Fruit fly (Drosophila melanogaster): Measurements from ENCODE around the gene Sirup.

Gene Sirup

DNA sequence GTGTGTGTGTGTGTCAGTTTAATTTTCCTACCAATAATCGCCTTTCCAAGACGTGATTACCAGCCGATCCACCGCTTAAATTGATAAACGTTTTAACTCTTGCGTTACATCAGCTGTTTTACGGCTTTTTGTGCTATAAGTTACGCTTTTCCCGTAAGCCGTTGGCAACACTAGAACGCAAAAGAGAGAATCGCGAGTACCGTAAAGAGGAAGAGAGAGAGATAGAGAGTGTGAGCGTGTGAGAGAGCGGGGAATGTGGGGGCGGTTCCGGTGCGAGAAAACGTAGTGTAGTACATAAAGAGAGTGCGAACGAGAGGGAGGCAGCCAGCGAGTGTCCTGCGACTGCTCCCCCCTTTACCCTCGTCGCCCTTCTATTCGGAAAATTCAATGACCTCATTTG is 32.9 kb downstream of the Sirup start (continued):
- TF ChIP-seq pdm3 (GFP tag; optimal IDR thresholded peaks at IDR 0.05) (no peak), CG8119 (GFP tag; IDR thresholded peaks at IDR 0.05) (no peak), CG8319 (GFP tag; optimal IDR thresholded peaks at IDR 0.05) (no peak), Eip75B (GFP tag; optimal IDR thresholded peaks at IDR 0.05) (no peak), Sox14 (GFP tag; optimal IDR thresholded peaks at IDR 0.05) (peak; percentile 2), CG6276 (GFP tag; optimal IDR thresholded peaks at IDR 0.05) (no peak), spab (GFP tag; optimal IDR thresholded peaks at IDR 0.05) (no peak), Hr39 (GFP tag; optimal IDR thresholded peaks at IDR 0.05) (no peak), Eip93F (GFP tag; optimal IDR thresholded peaks at IDR 0.05) (no peak), CG10669 (GFP tag; optimal IDR thresholded peaks at IDR 0.05) (no peak), CG31627 (GFP tag; optimal IDR thresholded peaks at IDR 0.05) (no peak), Sox15 (GFP tag; optimal IDR thresholded peaks at IDR 0.05) (no peak), CG8632 (GFP tag; optimal IDR thresholded peaks at IDR 0.05) (no peak), CG6808 (GFP tag; optimal IDR thresholded peaks at IDR 0.05) (no peak), eg (GFP tag; IDR thresholded peaks at IDR 0.05) (no peak), CG6792 (GFP tag; optimal IDR thresholded peaks at IDR 0.05) (no peak), topi (GFP tag; optimal IDR thresholded peaks at IDR 0.05) (no peak)

- no peak for TF ChIP-seq vri (GFP tag; optimal IDR thresholded peaks at IDR 0.05)
- no peak for TF ChIP-seq lz (GFP tag; optimal IDR thresholded peaks at IDR 0.05)
- no peak for TF ChIP-seq CG32006 (GFP tag; optimal IDR thresholded peaks at IDR 0.05)
- no peak for TF ChIP-seq CG6808 (GFP tag; optimal IDR thresholded peaks at IDR 0.05)
- peak; percentile 32 for TF ChIP-seq esn (GFP tag; optimal IDR thresholded peaks at IDR 0.05)
- TF ChIP-seq fd59A (GFP tag; optimal IDR thresholded peaks at IDR 0.05), result no peak
- TF ChIP-seq achi (GFP tag; optimal IDR thresholded peaks at IDR 0.05), result peak; percentile 28
- TF ChIP-seq salr (GFP tag; optimal IDR thresholded peaks at IDR 0.05), result no peak
- TF ChIP-seq CG11294 (GFP tag; IDR thresholded peaks at IDR 0.05), result no peak
- TF ChIP-seq CG3919 (GFP tag; optimal IDR thresholded peaks at IDR 0.05), result peak; percentile 1
- TF ChIP-seq Gug (GFP tag; IDR thresholded peaks at IDR 0.05), result no peak
- TF ChIP-seq CG6163 (GFP tag; IDR thresholded peaks at IDR 0.05), result 0 out of 3 replicates have a peak, but pooled peaks have one; percentile 39
- no peak for TF ChIP-seq CG1621 (tag; optimal IDR thresholded peaks at IDR 0.05)
- TF ChIP-seq CG6276 (GFP tag; optimal IDR thresholded peaks at IDR 0.05), result no peak
- no peak for TF ChIP-seq CG4318 (GFP tag; optimal IDR thresholded peaks at IDR 0.05)
- no peak for TF ChIP-seq ss (GFP tag; optimal IDR thresholded peaks at IDR 0.05)
- TF ChIP-seq acj6 (GFP tag; optimal IDR thresholded peaks at IDR 0.05), result no peak
- TF ChIP-seq OdsH (GFP tag; optimal IDR thresholded peaks at IDR 0.05), result no peak
- no peak for TF ChIP-seq CG6854 (GFP tag; optimal IDR thresholded peaks at IDR 0.05)
- TF ChIP-seq Sox15 (GFP tag; optimal IDR thresholded peaks at IDR 0.05), result no peak
- no peak for TF ChIP-seq fd85E (GFP tag; optimal IDR thresholded peaks at IDR 0.05)
- no peak for TF ChIP-seq CG7368 (GFP tag; optimal IDR thresholded peaks at IDR 0.05)
- no peak for TF ChIP-seq CG8319 (GFP tag; optimal IDR thresholded peaks at IDR 0.05)
- no peak for TF ChIP-seq CG6792 (GFP tag; optimal IDR thresholded peaks at IDR 0.05)
- peak; percentile 10 for TF ChIP-seq Hr39 (GFP tag; optimal IDR thresholded peaks at IDR 0.05)
- TF ChIP-seq Eip75B (GFP tag; optimal IDR thresholded peaks at IDR 0.05), result peak; percentile 3
- no peak for TF ChIP-seq Sox102F (GFP tag; optimal IDR thresholded peaks at IDR 0.05)
- no peak for TF ChIP-seq fkh (GFP tag; optimal IDR thresholded peaks at IDR 0.05)
- no peak for TF ChIP-seq CG9139 (GFP tag; optimal IDR thresholded peaks at IDR 0.05)
- TF ChIP-seq CG8119 (GFP tag; IDR thresholded peaks at IDR 0.05), result peak; percentile 46; the same call in 1 of the 3 replicates
- no peak for TF ChIP-seq Hr38 (GFP tag; optimal IDR thresholded peaks at IDR 0.05)
- TF ChIP-seq Ets21C (GFP tag; optimal IDR thresholded peaks at IDR 0.05), result no peak
- no peak for TF ChIP-seq CG11762 (GFP tag; optimal IDR thresholded peaks at IDR 0.05; ENCODE audit: insufficient read depth)
- 0 out of 3 replicates have a peak, but pooled peaks have one; percentile 9 for TF ChIP-seq eg (GFP tag; IDR thresholded peaks at IDR 0.05)
- TF ChIP-seq Sox14 (GFP tag; optimal IDR thresholded peaks at IDR 0.05), result peak; percentile 11
- peak; percentile 28 for TF ChIP-seq topi (GFP tag; optimal IDR thresholded peaks at IDR 0.05)
- TF ChIP-seq CG10631 (GFP tag; optimal IDR thresholded peaks at IDR 0.05), result no peak
- peak; percentile 70 for TF ChIP-seq Eip78C (GFP tag)
- no peak for TF ChIP-seq Blimp-1 (GFP tag; optimal IDR thresholded peaks at IDR 0.05)
- no peak for TF ChIP-seq Smox (GFP tag; optimal IDR thresholded peaks at IDR 0.05)
- TF ChIP-seq CG3032 (tag; optimal IDR thresholded peaks at IDR 0.05), result no peak
- no peak for TF ChIP-seq CG34406 (GFP tag; optimal IDR thresholded peaks at IDR 0.05)
- TF ChIP-seq CG8632 (GFP tag; optimal IDR thresholded peaks at IDR 0.05), result no peak
- TF ChIP-seq CG16779 (tag; optimal IDR thresholded peaks at IDR 0.05), result no peak
- no peak for TF ChIP-seq Eip93F (GFP tag; optimal IDR thresholded peaks at IDR 0.05)
Measured at dm6 chr2L:8033756-8034155, 35.1 kb downstream of the Sirup start.
